Worm (Caenorhabditis elegans) whole organism, L4 larva: ENCODE data around the gene F58B4.6.

ENCODE experiments used
- F10B5.3 ChIP-seq: sonication (generic microtip); optimal IDR thresholded peaks from 2 replicates; lab custom pipeline; 2016; ENCODE audit warnings: mild to moderate bottlenecking, missing genetic modification characterization, missing compliant biosample characterization
- F26F4.8 ChIP-seq: fragments of 200-800 bp; sonication (Bioruptor generic); conservative IDR thresholded peaks from 2 replicates; pipeline ENCODE4 v1.3.6; 2022; ENCODE audit warnings: missing genetic modification characterization, missing compliant biosample characterization
- F37D6.2 ChIP-seq: sonication (generic microtip); optimal IDR thresholded peaks from 2 replicates; lab custom pipeline; 2016; ENCODE audit warnings: mild to moderate bottlenecking, missing genetic modification characterization, missing compliant biosample characterization
- F44E2.7 ChIP-seq: fragments of 200-800 bp; sonication (Bioruptor generic); IDR thresholded peaks from 2 replicates; pipeline ENCODE4 v2.1.2; 2022; ENCODE audit warnings: missing genetic modification characterization, missing compliant biosample characterization
- R02D3.7 ChIP-seq: fragments of 150-350 bp; sonication (generic microtip); optimal IDR thresholded peaks from 3 replicates; lab custom pipeline; 2014; ENCODE audit warnings: missing biosample characterization, missing genetic modification characterization
- T26A8.4 ChIP-seq: fragments of 200-800 bp; sonication (Bioruptor generic); IDR thresholded peaks from 2 replicates; pipeline ENCODE4 v1.3.6; 2022; ENCODE audit warnings: missing genetic modification characterization, missing compliant biosample characterization
- Y5F2A.4 ChIP-seq: fragments of 200-800 bp; sonication (Bioruptor generic); optimal IDR thresholded peaks from 2 replicates; lab custom pipeline; 2018; ENCODE audit warnings: mild to moderate bottlenecking, missing genetic modification characterization, missing compliant biosample characterization
- ZK546.5 ChIP-seq, 2 experiments: sonication (generic microtip); optimal IDR thresholded peaks; 2 replicates each; lab custom pipeline; 2017; ENCODE audit warnings: missing biosample characterization in 2 of 2, missing genetic modification characterization in 2 of 2
- aha-1 ChIP-seq: fragments of 150-350 bp; peaks from one replicate; lab custom pipeline; 2014; ENCODE audit warnings: missing biosample characterization, missing genetic modification characterization
- aly-2 ChIP-seq: sonication (generic microtip); optimal IDR thresholded peaks from 2 replicates; lab custom pipeline; 2018; ENCODE audit warnings: missing biosample characterization, missing genetic modification characterization
- ama-1 ChIP-seq: fragments of 150-350 bp; optimal IDR thresholded peaks from 2 replicates; lab custom pipeline; 2014; ENCODE audit warnings: inconsistent platforms, mixed read lengths
- attf-4 ChIP-seq: sonication (generic microtip); optimal IDR thresholded peaks from 3 replicates; lab custom pipeline; 2017; ENCODE audit warnings: missing biosample characterization, missing genetic modification characterization
- ceh-32 ChIP-seq: sonication (generic microtip); optimal IDR thresholded peaks from 2 replicates; lab custom pipeline; 2016; ENCODE audit warnings: mild to moderate bottlenecking, missing genetic modification characterization, missing compliant biosample characterization; ENCODE audit not compliant: poor library complexity
- ceh-44 ChIP-seq: fragments of 200-800 bp; sonication (Bioruptor generic); IDR thresholded peaks from 2 replicates; pipeline ENCODE4 v1.3.6; 2022; ENCODE audit warnings: missing genetic modification reagents, missing genetic modification characterization, missing compliant biosample characterization
- daf-16 ChIP-seq, 3 experiments: sonication (generic microtip); optimal IDR thresholded peaks; 2 replicates each; lab custom pipeline; 2016 to 2017; ENCODE audit warnings: missing genetic modification characterization in 3 of 3, missing genetic modification reagents in 3 of 3, mild to moderate bottlenecking in 2 of 3, missing compliant biosample characterization in 2 of 3, missing biosample characterization in 1 of 3, moderate library complexity in 1 of 3
- dmd-8 ChIP-seq: fragments of 200-800 bp; sonication (Bioruptor generic); IDR thresholded peaks from 2 replicates; pipeline ENCODE4 v1.3.6; 2022; ENCODE audit warnings: missing genetic modification characterization, missing compliant biosample characterization
- egl-27 ChIP-seq: sonication (generic microtip); optimal IDR thresholded peaks from 3 replicates; lab custom pipeline; 2017; ENCODE audit warnings: missing biosample characterization, missing genetic modification reagents, missing genetic modification characterization
- egl-43 ChIP-seq: fragments of 200-800 bp; sonication (Bioruptor generic); IDR thresholded peaks from 2 replicates; pipeline ENCODE4 v1.3.6; 2022; ENCODE audit warnings: missing genetic modification reagents, missing genetic modification characterization, missing compliant biosample characterization
- lin-13 ChIP-seq: fragments of 150-350 bp; optimal IDR thresholded peaks from 2 replicates; lab custom pipeline; 2014; ENCODE audit warnings: missing biosample characterization, missing genetic modification reagents, missing genetic modification characterization
- lir-3 ChIP-seq: sonication (generic microtip); optimal IDR thresholded peaks from 2 replicates; lab custom pipeline; 2016; ENCODE audit warnings: mild to moderate bottlenecking, missing genetic modification characterization, missing compliant biosample characterization
- madf-9 ChIP-seq: fragments of 200-800 bp; sonication (Bioruptor generic); conservative IDR thresholded peaks from 2 replicates; pipeline ENCODE4 v1.3.6; 2022; ENCODE audit warnings: missing genetic modification reagents, missing genetic modification characterization, missing compliant biosample characterization
- mes-2 ChIP-seq: sonication (generic microtip); optimal IDR thresholded peaks from 2 replicates; lab custom pipeline; 2016; ENCODE audit warnings: missing genotype, mild to moderate bottlenecking, missing genetic modification characterization, missing compliant biosample characterization; ENCODE audit not compliant: poor library complexity, severe bottlenecking
- nhr-10 ChIP-seq: fragments of 150-350 bp; optimal IDR thresholded peaks from 2 replicates; lab custom pipeline; 2014; ENCODE audit warnings: missing biosample characterization, missing genetic modification characterization
- nhr-11 ChIP-seq: fragments of 150-350 bp; optimal IDR thresholded peaks from 2 replicates; lab custom pipeline; 2014; ENCODE audit warnings: missing biosample characterization, missing genetic modification characterization
- nhr-111 ChIP-seq: fragments of 200-800 bp; sonication (Bioruptor generic); optimal IDR thresholded peaks from 2 replicates; lab custom pipeline; 2018; ENCODE audit warnings: mild to moderate bottlenecking, missing genetic modification characterization, missing compliant biosample characterization
- nhr-28 ChIP-seq: fragments of 150-350 bp; optimal IDR thresholded peaks from 2 replicates; lab custom pipeline; 2014; ENCODE audit warnings: missing biosample characterization, missing genetic modification characterization
- nhr-41 ChIP-seq: fragments of 200-800 bp; sonication (Bioruptor generic); IDR thresholded peaks from 2 replicates; pipeline ENCODE4 v1.3.6; 2022; ENCODE audit warnings: missing genetic modification reagents, missing genetic modification characterization, missing compliant biosample characterization
- rbr-2 ChIP-seq: sonication (generic microtip); optimal IDR thresholded peaks from 2 replicates; lab custom pipeline; 2016; ENCODE audit warnings: missing genotype, missing genetic modification characterization, missing compliant biosample characterization
- saeg-2 ChIP-seq: fragments of 200-800 bp; sonication (Bioruptor generic); IDR thresholded peaks from 2 replicates; pipeline ENCODE4 v1.3.6; 2022; ENCODE audit warnings: missing genetic modification reagents, missing genetic modification characterization, missing compliant biosample characterization
- snpc-1.2 ChIP-seq: fragments of 200-800 bp; sonication (Bioruptor generic); IDR thresholded peaks from 2 replicates; pipeline ENCODE4 v1.3.6; 2022; ENCODE audit warnings: missing genetic modification reagents, missing genetic modification characterization, missing compliant biosample characterization
- spr-1 ChIP-seq: sonication (generic microtip); optimal IDR thresholded peaks from 2 replicates; lab custom pipeline; 2016; ENCODE audit warnings: mild to moderate bottlenecking, missing genetic modification characterization, missing compliant biosample characterization
- tra-1 ChIP-seq: fragments of 200-800 bp; sonication (Bioruptor generic); IDR thresholded peaks from 2 replicates; pipeline ENCODE4 v1.3.6; 2022; ENCODE audit warnings: missing genetic modification reagents, missing genetic modification characterization, missing compliant biosample characterization
- unc-130 ChIP-seq: sonication (generic microtip); optimal IDR thresholded peaks from 2 replicates; lab custom pipeline; 2016; ENCODE audit warnings: missing genetic modification reagents, missing genetic modification characterization, missing compliant biosample characterization
- vab-7 ChIP-seq: fragments of 200-800 bp; sonication (Bioruptor generic); IDR thresholded peaks from 2 replicates; pipeline ENCODE4 v1.3.6; 2022; ENCODE audit warnings: missing genetic modification reagents, missing genetic modification characterization, missing compliant biosample characterization
- zfp-3 ChIP-seq: fragments of 200-800 bp; sonication (Bioruptor generic); conservative IDR thresholded peaks from 2 replicates; pipeline ENCODE4 v1.3.6; 2022; ENCODE audit warnings: missing genetic modification reagents, missing genetic modification characterization, missing compliant biosample characterization
- ztf-11 ChIP-seq: fragments of 150-350 bp; optimal IDR thresholded peaks from 2 replicates; lab custom pipeline; 2014; ENCODE audit warnings: missing biosample characterization, missing genetic modification characterization
- ztf-7 ChIP-seq: fragments of 150-350 bp; optimal IDR thresholded peaks from 2 replicates; lab custom pipeline; 2014; ENCODE audit warnings: missing biosample characterization, missing genetic modification characterization

The F58B4.6 gene

DNA sequence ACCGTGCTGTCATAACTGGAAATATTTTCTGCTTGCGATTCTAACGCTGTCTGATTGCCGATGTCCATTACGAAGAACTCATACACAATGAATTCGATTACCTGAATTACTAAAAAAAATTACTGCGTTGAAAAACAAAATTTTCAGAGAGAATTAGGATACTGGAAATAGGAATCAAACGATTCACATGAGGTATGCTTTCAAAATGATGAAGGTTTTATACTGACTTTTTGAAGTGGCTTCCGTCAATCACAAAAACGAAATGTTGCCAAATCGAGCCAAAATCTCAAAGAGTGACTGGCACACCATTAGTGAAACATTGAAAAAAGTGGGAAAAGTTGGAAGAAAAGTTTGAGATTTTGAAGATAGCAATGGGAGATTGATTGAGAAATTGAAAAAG, 15.8 kb upstream of the F58B4.6 start, which contains the start of gene zzz-1 (continued):
- TF ChIP-seq snpc-1.2 (GFP tag; lab: Robert Waterston, UW) = no peak
- no peak for TF ChIP-seq ztf-11 (tag; lab: Kevin White, UChicago)
- no peak for TF ChIP-seq rbr-2 (tag; lab: Kevin White, UChicago)
- TF ChIP-seq spr-1 (tag; lab: Kevin White, UChicago) = no peak

- TF ChIP-seq lir-3 (tag; lab: Kevin White, UChicago) (no peak), nhr-10 (tag; lab: Kevin White, UChicago) (no peak), unc-130 (GFP tag; lab: Kevin White, UChicago) (no peak), F10B5.3 (tag; lab: Kevin White, UChicago) (no peak), saeg-2 (GFP tag; lab: Robert Waterston, UW) (no peak), lin-13 (GFP tag; lab: Kevin White, UChicago) (no peak), F26F4.8 (no peak), mes-2 (tag; lab: Kevin White, UChicago) (no peak), zfp-3 (GFP tag; lab: Robert Waterston, UW) (no peak)
Measured at ce11 chrV:10909959-10910358, 14.9 kb upstream of the F58B4.6 start.

- no peak for TF ChIP-seq tra-1 (GFP tag; lab: Robert Waterston, UW)
- TF ChIP-seq aly-2 = no peak
- no peak for TF ChIP-seq nhr-28 (tag; lab: Kevin White, UChicago)
- no peak for TF ChIP-seq spr-1 (tag; lab: Kevin White, UChicago)
- TF ChIP-seq nhr-41 = no peak
- TF ChIP-seq ceh-44 (GFP tag; lab: Robert Waterston, UW) = no peak
- no peak for TF ChIP-seq R02D3.7 (tag; lab: Kevin White, UChicago)
- no peak for TF ChIP-seq ztf-7 (tag; lab: Kevin White, UChicago)
- no peak for TF ChIP-seq ceh-32
- TF ChIP-seq ama-1 (lab: Kevin White, UChicago) = no peak
- TF ChIP-seq dmd-8 (GFP tag; lab: Robert Waterston, UW) = no peak
- TF ChIP-seq unc-130 (GFP tag; lab: Kevin White, UChicago) = no peak
- TF ChIP-seq F44E2.7 = no peak
- TF ChIP-seq F37D6.2 (tag; lab: Kevin White, UChicago) = no peak
- TF ChIP-seq madf-9 = no peak
- TF ChIP-seq saeg-2 (GFP tag; lab: Robert Waterston, UW) = no peak
- TF ChIP-seq aha-1 (tag; lab: Kevin White, UChicago) = no peak
Measured at ce11 chrV:10915922-10916321, 8.9 kb upstream of the F58B4.6 start.

DNA sequence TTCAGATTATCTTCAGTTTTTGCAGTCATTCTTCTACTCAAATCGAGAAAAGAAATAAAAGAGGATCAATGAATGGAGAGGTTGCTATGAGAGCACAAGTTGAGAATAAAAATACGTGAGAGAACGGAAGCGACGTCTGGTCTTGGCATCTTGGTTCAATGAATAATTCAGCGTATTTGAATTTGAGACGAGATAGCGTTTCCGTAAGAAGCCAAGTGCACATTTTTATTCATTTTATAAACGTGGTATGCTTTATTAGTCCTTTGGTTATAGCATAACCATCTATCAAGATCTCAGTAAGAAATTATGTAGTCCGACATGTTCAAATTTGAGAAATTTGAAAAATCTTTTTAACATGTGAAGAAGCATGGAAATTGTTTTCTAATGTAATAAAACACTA, 6.5 kb upstream of the F58B4.6 start, which contains the start of gene F58B4.2:
Gene F58B4.2 (minus strand): TSS at position 101 of the 400 bp plus-strand sequence.
- TF ChIP-seq T26A8.4 (GFP tag; lab: Robert Waterston, UW) (no peak), nhr-41 (no peak), dmd-8 (GFP tag; lab: Robert Waterston, UW) (no peak), vab-7 (GFP tag; lab: Robert Waterston, UW) (no peak), nhr-111 (GFP tag; lab: Kevin White, UChicago) (no peak), ztf-7 (tag; lab: Kevin White, UChicago) (no peak), egl-27 (tag; lab: Kevin White, UChicago) (no peak), F44E2.7 (no peak), aha-1 (tag; lab: Kevin White, UChicago) (no peak), Y5F2A.4 (GFP tag; lab: Kevin White, UChicago) (no peak), R02D3.7 (tag; lab: Kevin White, UChicago) (no peak), ceh-44 (GFP tag; lab: Robert Waterston, UW) (no peak), nhr-11 (tag; lab: Kevin White, UChicago) (no peak), ZK546.5 (tag; optimal IDR thresholded peaks at IDR 0.05; lab: Kevin White, UChicago) (no peak), egl-43 (GFP tag; lab: Robert Waterston, UW) (no peak), tra-1 (GFP tag; lab: Robert Waterston, UW) (no peak), daf-16 (GFP tag; optimal IDR thresholded peaks at IDR 0.05; lab: Kevin White, UChicago) (no peak), daf-16 (tag; optimal IDR thresholded peaks at IDR 0.05; lab: Kevin White, UChicago) (no peak), attf-4 (tag; lab: Kevin White, UChicago) (no peak)
- TF ChIP-seq, all 104 proteins: peak for 0
